Fruit fly (Drosophila melanogaster) whole organism, pupa: ENCODE data around the gene b6.

ENCODE experiments used
- CG10348 ChIP-seq: fragments of 200-800 bp; sonication (Bioruptor generic); IDR thresholded peaks from 2 replicates; pipeline ENCODE4 v1.3.6; 2022; ENCODE audit warnings: missing biosample characterization, missing genetic modification characterization
- CG12605 ChIP-seq: fragments of 200-800 bp; sonication (Bioruptor generic); IDR thresholded peaks from 2 replicates; pipeline ENCODE4 v1.3.6; 2022; ENCODE audit warnings: missing biosample characterization, missing genetic modification characterization
- CG13204 ChIP-seq: fragments of 200-800 bp; sonication (Bioruptor generic); optimal IDR thresholded peaks from 2 replicates; lab custom pipeline; 2018; ENCODE audit warnings: missing biosample characterization, mild to moderate bottlenecking, missing genetic modification characterization, moderate library complexity
- CG14655 ChIP-seq: fragments of 200-800 bp; sonication (Bioruptor generic); optimal IDR thresholded peaks from 3 replicates; lab custom pipeline; 2017; ENCODE audit warnings: mild to moderate bottlenecking, missing biosample characterization, missing genetic modification reagents, missing genetic modification characterization
- CG15710 ChIP-seq: fragments of 200-800 bp; sonication (Bioruptor generic); optimal IDR thresholded peaks from 2 replicates; lab custom pipeline; 2018; ENCODE audit warnings: missing biosample characterization, mild to moderate bottlenecking, missing genetic modification characterization, moderate library complexity
- CG17806 ChIP-seq: fragments of 200-800 bp; sonication (Bioruptor generic); optimal IDR thresholded peaks from 2 replicates; lab custom pipeline; 2018; ENCODE audit warnings: missing biosample characterization, mild to moderate bottlenecking, missing genetic modification characterization, moderate library complexity
- CG32121 ChIP-seq: fragments of 200-800 bp; sonication (Bioruptor generic); IDR thresholded peaks from 2 replicates; pipeline ENCODE4 v1.3.6; 2022; ENCODE audit warnings: missing biosample characterization, missing genetic modification characterization
- CG34367 ChIP-seq: fragments of 200-800 bp; sonication (Bioruptor generic); optimal IDR thresholded peaks from 2 replicates; lab custom pipeline; 2018; ENCODE audit warnings: missing biosample characterization, mild to moderate bottlenecking, missing genetic modification characterization
- CG4496 ChIP-seq: fragments of 200-800 bp; sonication (Bioruptor generic); IDR thresholded peaks from 3 replicates; pipeline ENCODE4 v1.3.6; 2022; ENCODE audit warnings: missing biosample characterization, missing genetic modification characterization
- CG8159 ChIP-seq: fragments of 200-800 bp; sonication (Bioruptor generic); optimal IDR thresholded peaks from 3 replicates; lab custom pipeline; 2018; ENCODE audit warnings: missing biosample characterization, mild to moderate bottlenecking, missing genetic modification characterization, moderate library complexity
- CG8301 ChIP-seq: fragments of 200-800 bp; sonication (Bioruptor generic); optimal IDR thresholded peaks from 2 replicates; lab custom pipeline; 2018; ENCODE audit warnings: missing biosample characterization, mild to moderate bottlenecking, missing genetic modification characterization
- CG9948 ChIP-seq: fragments of 200-800 bp; sonication (Bioruptor generic); optimal IDR thresholded peaks from 2 replicates; lab custom pipeline; 2018; ENCODE audit warnings: missing biosample characterization, mild to moderate bottlenecking, missing genetic modification characterization, moderate library complexity
- D1 ChIP-seq: fragments of 200-800 bp; sonication (Bioruptor generic); optimal IDR thresholded peaks from 2 replicates; lab custom pipeline; 2018; ENCODE audit warnings: missing biosample characterization, mild to moderate bottlenecking, missing genetic modification characterization, moderate library complexity
- EcR ChIP-seq: fragments of 200-800 bp; sonication (Bioruptor generic); optimal IDR thresholded peaks from 3 replicates; lab custom pipeline; 2019; ENCODE audit warnings: missing biosample characterization, missing genetic modification characterization, mild to moderate bottlenecking, moderate library complexity, missing genetic modification reagents
- Ets98B ChIP-seq: fragments of 200-800 bp; sonication (Bioruptor generic); IDR thresholded peaks from 2 replicates; pipeline ENCODE4 v1.3.6; 2022; ENCODE audit warnings: missing biosample characterization, missing genetic modification characterization
- Pif1A ChIP-seq: fragments of 200-800 bp; sonication (Bioruptor generic); optimal IDR thresholded peaks from 3 replicates; lab custom pipeline; 2016; ENCODE audit warnings: missing biosample characterization, missing genetic modification characterization
- Pif1B ChIP-seq: fragments of 200-800 bp; sonication (Bioruptor generic); optimal IDR thresholded peaks from 3 replicates; lab custom pipeline; 2016; ENCODE audit warnings: missing biosample characterization, missing genetic modification characterization
- Snoo ChIP-seq: fragments of 200-800 bp; sonication (Bioruptor generic); optimal IDR thresholded peaks from 3 replicates; lab custom pipeline; 2017; ENCODE audit warnings: missing biosample characterization, mild to moderate bottlenecking, missing genetic modification characterization, inconsistent platforms
- fd96Ca ChIP-seq: fragments of 200-800 bp; sonication (Bioruptor generic); IDR thresholded peaks from 3 replicates; pipeline ENCODE4 v1.3.6; 2022; ENCODE audit warnings: missing biosample characterization, missing genetic modification characterization
- gl ChIP-seq: fragments of 200-800 bp; sonication (Bioruptor generic); optimal IDR thresholded peaks from 2 replicates; lab custom pipeline; 2018; ENCODE audit warnings: missing biosample characterization, mild to moderate bottlenecking, missing genetic modification characterization
- rn ChIP-seq: fragments of 200-800 bp; sonication (Bioruptor generic); IDR thresholded peaks from 2 replicates; pipeline ENCODE4 v1.3.6; 2022; ENCODE audit warnings: missing biosample characterization, missing genetic modification characterization

The b6 gene

DNA sequence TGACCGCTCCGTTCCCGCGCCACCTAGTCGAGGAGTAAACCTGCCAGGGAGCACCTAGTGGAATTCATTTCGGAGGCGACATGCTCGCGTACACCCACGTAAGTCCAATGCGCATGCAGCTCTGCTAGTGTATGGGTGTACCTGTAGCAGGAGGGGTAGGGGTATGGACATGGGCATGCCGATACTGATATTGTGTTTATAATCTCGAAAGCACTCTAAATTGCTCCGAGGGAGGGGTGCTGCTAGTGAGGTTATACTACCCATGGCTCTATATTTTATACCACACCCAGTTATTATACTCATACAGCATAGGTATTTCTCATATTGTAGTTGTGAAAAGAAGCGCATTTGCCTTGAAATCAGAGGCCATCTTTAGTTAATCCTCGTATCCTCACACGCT is 16.6 kb upstream of the b6 start:
- TF ChIP-seq CG13204 (GFP tag; lab: Kevin White, UChicago) (no peak), Pif1B (no peak)

DNA sequence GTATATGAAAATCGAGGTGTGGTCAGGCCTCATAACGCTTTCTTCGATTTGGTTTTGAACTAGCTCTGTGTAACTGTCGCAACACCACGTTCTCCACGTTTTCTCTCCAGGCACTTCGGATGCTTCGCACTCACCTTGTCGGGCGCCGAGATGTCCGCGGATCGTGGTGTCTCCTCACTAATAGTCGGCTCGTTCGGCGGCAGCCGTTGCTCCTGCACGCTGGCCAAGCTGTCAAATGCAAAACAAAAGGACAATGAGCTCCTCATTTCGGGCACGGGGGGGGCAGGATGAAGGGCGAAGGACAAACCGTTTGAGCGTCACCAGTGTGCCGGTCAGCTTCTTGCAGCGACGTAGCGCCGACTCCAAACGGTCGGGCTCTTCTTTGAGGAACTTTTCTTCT is 5.2 kb upstream of the b6 start, which contains the start of gene CG14797:
Gene CG14797 (plus strand): TSS at position 301 of the 400 bp plus-strand sequence.
- no peak for TF ChIP-seq D1
- TF ChIP-seq Snoo (tag; lab: Kevin White, UChicago): no peak
- no peak for TF ChIP-seq CG9948 (tag; lab: Kevin White, UChicago)
- no peak for TF ChIP-seq EcR
- no peak for TF ChIP-seq CG8159
- TF ChIP-seq CG13204 (GFP tag; lab: Kevin White, UChicago): no peak
- TF ChIP-seq CG32121: no peak
- TF ChIP-seq CG15710 (tag; lab: Kevin White, UChicago): no peak
- TF ChIP-seq gl (tag; lab: Kevin White, UChicago): no peak
- no peak for TF ChIP-seq CG8301
- no peak for TF ChIP-seq CG17806 (tag; lab: Kevin White, UChicago)
- no peak for TF ChIP-seq CG14655 (GFP tag; lab: Kevin White, UChicago)
- no peak for TF ChIP-seq fd96Ca
- no peak for TF ChIP-seq CG10348 (GFP tag; lab: Robert Waterston, UW)
- TF ChIP-seq CG4496 (GFP tag; lab: Robert Waterston, UW): no peak
- no peak for TF ChIP-seq Pif1B
- TF ChIP-seq, all 21 proteins: peak for 0

DNA sequence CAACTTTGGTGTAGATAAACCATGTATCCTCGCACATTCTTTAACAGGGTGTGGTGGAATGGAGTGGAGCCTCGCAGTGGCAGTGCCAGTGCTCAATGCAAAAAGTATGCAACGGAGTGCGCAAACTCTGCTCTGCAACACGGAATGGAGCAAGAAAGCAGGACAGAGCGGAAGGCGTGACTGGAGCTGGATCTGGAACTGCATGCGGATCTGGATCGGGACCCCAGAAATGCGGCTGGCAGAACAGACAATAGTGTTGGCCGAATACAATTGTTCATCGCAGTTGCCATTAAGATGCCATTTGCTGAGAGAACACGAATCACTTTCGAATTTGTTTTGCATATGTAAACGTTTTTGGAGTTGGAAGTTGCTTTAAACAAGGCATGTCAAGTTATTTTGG is 5.1 kb downstream of the b6 start:
- TF ChIP-seq CG12605 (GFP tag; lab: Robert Waterston, UW) (no peak), CG32121 (no peak), EcR (no peak), CG4496 (GFP tag; lab: Robert Waterston, UW) (no peak), CG8301 (no peak), gl (tag; lab: Kevin White, UChicago) (no peak), fd96Ca (no peak), CG13204 (GFP tag; lab: Kevin White, UChicago) (no peak), Pif1A (GFP tag; lab: Kevin White, UChicago) (no peak), Pif1B (no peak), rn (GFP tag; lab: Robert Waterston, UW) (no peak), CG14655 (GFP tag; lab: Kevin White, UChicago) (no peak), D1 (no peak), Ets98B (no peak), CG9948 (tag; lab: Kevin White, UChicago) (no peak), Snoo (tag; lab: Kevin White, UChicago) (no peak), CG15710 (tag; lab: Kevin White, UChicago) (no peak), CG34367 (tag; lab: Kevin White, UChicago) (no peak)

DNA sequence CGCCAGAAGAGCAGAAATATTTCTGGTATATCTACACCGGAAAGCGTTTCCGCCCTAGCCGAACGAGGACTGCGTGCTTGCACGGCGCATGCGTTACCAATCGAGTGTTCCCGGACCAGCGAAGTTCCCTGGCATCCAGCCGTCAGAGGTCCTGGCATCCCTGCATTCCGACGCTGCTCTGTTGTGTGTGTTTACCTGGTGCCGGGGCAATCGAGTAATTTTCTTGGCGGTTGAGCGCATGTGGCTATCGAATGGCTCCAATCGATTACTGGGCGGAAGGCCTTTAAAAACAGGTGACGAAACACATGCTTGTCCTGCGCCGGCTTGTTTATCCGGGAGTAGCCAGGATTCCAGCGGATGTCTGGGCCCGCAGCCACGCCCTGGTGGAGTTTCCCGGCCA is 6.1 kb downstream of the b6 start, which contains the start of gene CG32809:
Gene CG32809 (minus strand): TSS at position 216 of the 400 bp plus-strand sequence.
- no peak for TF ChIP-seq Ets98B
- TF ChIP-seq CG10348 (GFP tag; lab: Robert Waterston, UW): no peak
- TF ChIP-seq Pif1B: no peak
- no peak for TF ChIP-seq CG8159
- TF ChIP-seq CG17806 (tag; lab: Kevin White, UChicago): no peak

DNA sequence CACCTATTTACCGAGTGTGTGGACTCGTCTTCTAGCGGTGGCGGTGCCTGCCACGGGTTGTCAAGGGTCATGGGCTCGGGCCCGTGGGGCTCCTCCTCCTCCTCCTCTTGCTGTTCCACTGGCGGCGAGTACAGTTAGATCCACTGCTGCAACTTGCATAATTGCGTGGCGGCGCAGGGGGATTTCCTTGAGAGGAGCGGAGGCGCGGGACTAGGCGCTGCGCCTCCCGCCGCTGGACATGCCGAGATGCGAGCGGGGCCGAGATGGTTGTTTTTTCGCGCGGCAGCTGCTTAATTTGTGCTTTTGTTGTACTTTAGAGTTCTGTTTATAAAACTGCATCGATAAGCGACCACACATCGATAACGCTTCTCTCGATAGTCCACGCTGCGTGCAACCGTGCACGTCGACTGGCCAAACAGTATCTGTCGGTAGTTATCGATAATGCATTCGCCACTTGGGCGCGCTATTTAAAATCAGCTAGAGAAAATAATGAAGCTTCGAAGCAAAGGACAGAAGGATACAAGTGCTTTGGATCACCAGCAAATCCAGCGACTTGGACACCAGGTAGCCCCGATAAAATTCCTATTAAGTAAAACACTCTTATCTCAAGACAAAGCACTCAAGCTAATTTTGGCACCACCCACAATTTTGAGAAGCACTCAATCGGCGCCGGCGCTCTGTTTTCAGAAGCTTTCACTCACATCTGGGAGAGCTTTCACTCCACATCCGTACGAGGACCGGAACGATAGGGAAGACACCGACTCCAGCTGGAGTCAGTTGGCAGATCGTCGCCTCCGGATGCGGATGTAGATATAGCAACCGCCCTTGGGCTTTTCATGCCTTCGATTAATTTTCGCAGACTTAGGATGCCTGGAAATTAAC is 9.3 kb downstream of the b6 start, which contains the start of gene a6:
Gene a6 (minus strand): TSS at position 361 of the 882 bp plus-strand sequence.
- TF ChIP-seq CG9948 (tag; lab: Kevin White, UChicago) (no peak), fd96Ca (peak; percentile 15; the same call in 1 of the 3 replicates)
- TF ChIP-seq, all 21 proteins: peak for 1

DNA sequence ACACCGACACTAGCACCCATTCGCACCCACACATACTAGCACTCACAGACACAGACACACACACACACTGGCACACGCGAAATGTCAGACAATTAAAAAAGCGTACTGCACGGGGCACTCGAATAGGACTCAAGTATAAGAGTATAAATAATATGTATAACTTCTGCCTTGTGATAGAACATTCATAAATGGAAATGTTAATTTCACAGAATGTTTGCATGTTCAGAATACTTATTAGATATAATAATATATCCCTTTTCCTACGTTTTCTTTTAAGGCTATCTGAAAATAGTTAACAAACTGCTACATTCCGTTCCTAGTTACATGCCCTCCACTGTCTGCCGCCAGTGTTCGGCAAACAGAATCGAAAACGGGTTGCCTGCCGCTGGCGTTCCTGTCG is 19.5 kb downstream of the b6 start:
- TF ChIP-seq CG15710 (tag; lab: Kevin White, UChicago) (peak; percentile 26), CG34367 (tag; lab: Kevin White, UChicago) (peak; percentile 5), Pif1A (GFP tag; lab: Kevin White, UChicago) (peak; percentile 6), CG8159 (peak; percentile 57), Snoo (tag; lab: Kevin White, UChicago) (no peak), gl (tag; lab: Kevin White, UChicago) (no peak), CG9948 (tag; lab: Kevin White, UChicago) (peak; percentile 22), CG17806 (tag; lab: Kevin White, UChicago) (peak; percentile 35)

DNA sequence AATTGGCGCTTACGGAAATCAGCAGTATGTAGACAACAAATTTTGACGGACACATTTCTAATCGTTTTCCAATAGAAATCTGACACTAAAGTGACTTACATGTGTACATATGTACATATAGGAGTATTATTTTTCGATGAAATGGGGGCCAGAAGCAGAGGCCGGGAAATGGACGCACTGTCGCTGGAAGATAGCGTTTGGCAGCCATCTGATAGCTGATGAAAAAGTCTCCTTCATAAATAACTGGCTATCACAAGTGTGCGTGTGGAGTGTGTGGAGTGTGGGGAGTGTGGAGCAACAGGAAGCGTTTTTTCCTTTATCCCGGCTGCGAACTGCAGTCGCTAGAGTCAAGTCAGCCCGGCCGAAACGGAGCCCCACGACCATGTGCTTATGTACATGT is 23.7 kb downstream of the b6 start, which contains the start of gene CG3795:
Gene CG3795 (minus strand): TSS at position 101 of the 400 bp plus-strand sequence.
- TF ChIP-seq CG8159 (no peak), rn (GFP tag; lab: Robert Waterston, UW) (no peak)
